Worm (Caenorhabditis elegans) whole organism, L2 larva: Measurements from ENCODE around the gene C14C10.10.

Experiments used
- C34F6.9 ChIP-seq: fragments of 150-350 bp; optimal IDR thresholded peaks from 2 replicates; lab custom pipeline; 2014; ENCODE audit warnings: missing biosample characterization, missing genetic modification characterization
- F13H6.1 ChIP-seq: sonication (generic microtip); optimal IDR thresholded peaks from 2 replicates; lab custom pipeline; 2016; ENCODE audit warnings: missing genetic modification characterization, missing compliant biosample characterization
- R02D3.7 ChIP-seq: fragments of 150-350 bp; optimal IDR thresholded peaks from 2 replicates; lab custom pipeline; 2014; ENCODE audit warnings: missing biosample characterization, missing genetic modification characterization
- Y55F3AM.14 ChIP-seq: fragments of 200-800 bp; sonication (Bioruptor generic); optimal IDR thresholded peaks from 2 replicates; lab custom pipeline; 2018; ENCODE audit warnings: mild to moderate bottlenecking, missing genetic modification characterization, missing compliant biosample characterization
- ZK546.5 ChIP-seq: sonication (generic microtip); optimal IDR thresholded peaks from 2 replicates; lab custom pipeline; 2017; ENCODE audit warnings: missing biosample characterization, missing genetic modification characterization
- alr-1 ChIP-seq: fragments of 150-350 bp; optimal IDR thresholded peaks from 2 replicates; lab custom pipeline; 2014; ENCODE audit warnings: missing biosample characterization, missing genetic modification characterization
- ama-1 ChIP-seq: fragments of 150-350 bp; optimal IDR thresholded peaks from 2 replicates; lab custom pipeline; 2018; ENCODE audit warnings: inconsistent platforms
- blmp-1 ChIP-seq: sonication (generic microtip); optimal IDR thresholded peaks from 2 replicates; lab custom pipeline; 2017; ENCODE audit warnings: missing genetic modification characterization, mild to moderate bottlenecking, missing compliant biosample characterization, antibody characterized with exemption, moderate library complexity; ENCODE audit not compliant: insufficient read depth
- ceh-16 ChIP-seq: fragments of 150-350 bp; optimal IDR thresholded peaks from 2 replicates; lab custom pipeline; 2014; ENCODE audit warnings: missing biosample characterization, missing genetic modification characterization
- ceh-82 ChIP-seq: fragments of 150-350 bp; optimal IDR thresholded peaks from 2 replicates; lab custom pipeline; 2014; ENCODE audit warnings: missing biosample characterization, missing genetic modification characterization
- crh-2 ChIP-seq: sonication (generic microtip); optimal IDR thresholded peaks from 2 replicates; lab custom pipeline; 2017; ENCODE audit warnings: missing biosample characterization, missing genetic modification characterization
- dmd-4 ChIP-seq: sonication (generic microtip); optimal IDR thresholded peaks from 2 replicates; lab custom pipeline; 2017; ENCODE audit warnings: missing biosample characterization, missing genetic modification characterization
- egl-27 ChIP-seq: sonication (generic microtip); optimal IDR thresholded peaks from 3 replicates; lab custom pipeline; 2017; ENCODE audit warnings: missing biosample characterization, missing genetic modification reagents, missing genetic modification characterization
- fos-1 ChIP-seq: fragments of 150-350 bp; optimal IDR thresholded peaks from 2 replicates; lab custom pipeline; 2014; ENCODE audit warnings: missing biosample characterization, missing genetic modification characterization
- gmeb-1 ChIP-seq: fragments of 150-350 bp; optimal IDR thresholded peaks from 2 replicates; lab custom pipeline; 2014; ENCODE audit warnings: missing biosample characterization, missing genetic modification characterization
- lin-11 ChIP-seq: fragments of 150-350 bp; sonication (generic microtip); optimal IDR thresholded peaks from 2 replicates; lab custom pipeline; 2014; ENCODE audit warnings: missing biosample characterization, missing genetic modification characterization, inconsistent platforms, mixed read lengths
- lin-13 ChIP-seq: fragments of 150-350 bp; optimal IDR thresholded peaks from 2 replicates; lab custom pipeline; 2014; ENCODE audit warnings: missing biosample characterization, missing genetic modification reagents, missing genetic modification characterization
- lsy-2 ChIP-seq, 2 experiments: fragments of 150-350 bp in 1 of 2; sonication (generic microtip) in 1 of 2; optimal IDR thresholded peaks; 2 replicates each; lab custom pipeline; 2014 to 2017; ENCODE audit warnings: missing biosample characterization in 2 of 2, missing genetic modification characterization in 2 of 2
- mab-5 ChIP-seq: fragments of 150-350 bp; optimal IDR thresholded peaks from 2 replicates; lab custom pipeline; 2014; ENCODE audit warnings: missing biosample characterization, missing genetic modification characterization
- mbf-1 ChIP-seq: sonication (generic microtip); optimal IDR thresholded peaks from 2 replicates; lab custom pipeline; 2017; ENCODE audit warnings: missing biosample characterization, missing genetic modification characterization
- mdl-1 ChIP-seq, 2 experiments: fragments of 150-350 bp in 1 of 2; sonication (generic microtip) in 1 of 2; optimal IDR thresholded peaks; 2 replicates each; lab custom pipeline; 2017; ENCODE audit warnings: missing biosample characterization in 2 of 2, missing genetic modification characterization in 2 of 2
- nhr-10 ChIP-seq: sonication (generic microtip); optimal IDR thresholded peaks from 2 replicates; lab custom pipeline; 2017; ENCODE audit warnings: missing biosample characterization, missing genetic modification characterization
- nhr-11 ChIP-seq: fragments of 150-350 bp; optimal IDR thresholded peaks from 2 replicates; lab custom pipeline; 2014; ENCODE audit warnings: missing biosample characterization, missing genetic modification characterization
- nhr-12 ChIP-seq: fragments of 150-350 bp; optimal IDR thresholded peaks from 2 replicates; lab custom pipeline; 2014; ENCODE audit warnings: missing biosample characterization, missing genetic modification characterization
- nhr-129 ChIP-seq: fragments of 150-350 bp; optimal IDR thresholded peaks from 2 replicates; lab custom pipeline; 2014; ENCODE audit warnings: missing biosample characterization, missing genetic modification characterization
- nhr-21 ChIP-seq: fragments of 150-350 bp; optimal IDR thresholded peaks from 2 replicates; lab custom pipeline; 2014; ENCODE audit warnings: missing biosample characterization, missing genetic modification characterization
- nhr-23 ChIP-seq: fragments of 150-350 bp; optimal IDR thresholded peaks from 2 replicates; lab custom pipeline; 2014; ENCODE audit warnings: missing biosample characterization, missing genetic modification reagents, missing genetic modification characterization
- nhr-237 ChIP-seq: fragments of 150-350 bp; optimal IDR thresholded peaks from 2 replicates; lab custom pipeline; 2014; ENCODE audit warnings: missing biosample characterization, missing genetic modification characterization
- nhr-25 ChIP-seq: fragments of 150-350 bp; sonication (generic microtip); optimal IDR thresholded peaks from 3 replicates; lab custom pipeline; 2014; ENCODE audit warnings: missing biosample characterization, missing genetic modification characterization
- nhr-6 ChIP-seq: fragments of 150-350 bp; optimal IDR thresholded peaks from 2 replicates; lab custom pipeline; 2014; ENCODE audit warnings: missing biosample characterization, missing genetic modification characterization
- nhr-77 ChIP-seq: fragments of 150-350 bp; optimal IDR thresholded peaks from 2 replicates; lab custom pipeline; 2014; ENCODE audit warnings: missing biosample characterization, missing genetic modification characterization
- peb-1 ChIP-seq: fragments of 150-350 bp; optimal IDR thresholded peaks from 2 replicates; lab custom pipeline; 2014; ENCODE audit warnings: missing biosample characterization, missing genetic modification characterization
- sem-4 ChIP-seq: fragments of 150-350 bp; optimal IDR thresholded peaks from 2 replicates; lab custom pipeline; 2014; ENCODE audit warnings: missing biosample characterization, missing genetic modification reagents, missing genetic modification characterization
- skn-1 ChIP-seq: sonication (generic microtip); optimal IDR thresholded peaks from 2 replicates; lab custom pipeline; 2017; ENCODE audit warnings: missing biosample characterization, missing genetic modification characterization
- sma-3 ChIP-seq: sonication (generic microtip); optimal IDR thresholded peaks from 2 replicates; lab custom pipeline; 2016; ENCODE audit warnings: missing genetic modification reagents, missing genetic modification characterization, missing compliant biosample characterization
- sma-9 ChIP-seq, 2 experiments: fragments of 150-350 bp in 1 of 2; sonication (generic microtip) in 1 of 2; optimal IDR thresholded peaks; 2 replicates each; lab custom pipeline; 2014 to 2016; ENCODE audit warnings: missing genetic modification characterization in 2 of 2, mild to moderate bottlenecking in 1 of 2, missing biosample characterization in 1 of 2, missing compliant biosample characterization in 1 of 2, missing genetic modification reagents in 1 of 2, moderate library complexity in 1 of 2
- snpc-4 ChIP-seq: fragments of 150-350 bp; optimal IDR thresholded peaks from 2 replicates; lab custom pipeline; 2014; ENCODE audit warnings: missing biosample characterization, missing genetic modification characterization
- unc-55 ChIP-seq: fragments of 150-350 bp; sonication (generic microtip); optimal IDR thresholded peaks from 3 replicates; lab custom pipeline; 2014; ENCODE audit warnings: missing biosample characterization, missing genetic modification reagents, missing genetic modification characterization
- unc-62 ChIP-seq: fragments of 150-350 bp; optimal IDR thresholded peaks from 2 replicates; lab custom pipeline; 2014; ENCODE audit warnings: missing biosample characterization, missing genetic modification reagents, missing genetic modification characterization
- zag-1 ChIP-seq: fragments of 150-350 bp; optimal IDR thresholded peaks from 2 replicates; lab custom pipeline; 2014; ENCODE audit warnings: missing biosample characterization, missing genetic modification characterization
- ztf-1 ChIP-seq: fragments of 200-800 bp; sonication (Bioruptor generic); conservative IDR thresholded peaks from 2 replicates; pipeline ENCODE4 v1.3.6; 2022; ENCODE audit warnings: missing genetic modification characterization, missing compliant biosample characterization
- ztf-11 ChIP-seq: sonication (generic microtip); optimal IDR thresholded peaks from 2 replicates; lab custom pipeline; 2017; ENCODE audit warnings: missing biosample characterization, missing genetic modification characterization

The C14C10.10 gene

ce11 chrV:12563187-12563586, 35.7 kb downstream of the C14C10.10 start, which contains the start of gene mrps-5:
mrps-5 (plus strand) TSS chrV:12563487.
- TF ChIP-seq nhr-25 (no peak), F13H6.1 (tag; lab: Kevin White, UChicago) (no peak), nhr-6 (tag; lab: Kevin White, UChicago) (no peak), lin-13 (GFP tag; lab: Kevin White, UChicago) (no peak), ama-1 (lab: Kevin White, UChicago) (no peak), lin-11 (no peak), blmp-1 (tag; lab: Kevin White, UChicago) (no peak), nhr-10 (no peak), sma-9 (GFP tag; optimal IDR thresholded peaks at IDR 0.05; lab: Kevin White, UChicago) (no peak), sma-9 (tag; optimal IDR thresholded peaks at IDR 0.05; lab: Kevin White, UChicago) (no peak), ZK546.5 (no peak), fos-1 (no peak), nhr-21 (tag; lab: Kevin White, UChicago) (no peak), R02D3.7 (tag; lab: Kevin White, UChicago) (no peak), Y55F3AM.14 (no peak), crh-2 (tag; lab: Kevin White, UChicago) (no peak), unc-62 (no peak)
- TF ChIP-seq, all 48 proteins: peak for 0

ce11 chrV:12560328-12560782, 38.6 kb downstream of the C14C10.10 start, which contains the start of gene sel-1:
sel-1 (plus strand) TSS chrV:12560732.
- TF ChIP-seq C34F6.9 (tag; lab: Kevin White, UChicago) (peak; percentile 48), egl-27 (tag; lab: Kevin White, UChicago) (no peak), ztf-11 (tag; lab: Kevin White, UChicago) (no peak), ztf-1 (no peak), unc-62 (no peak), nhr-10 (no peak), ceh-16 (no peak), unc-55 (GFP tag; lab: Kevin White, UChicago) (peak; percentile 31), lsy-2 (tag; optimal IDR thresholded peaks at IDR 0.05; lab: Kevin White, UChicago) (peak; percentile 1 to 19), nhr-237 (no peak)

- TF ChIP-seq snpc-4, result no peak
- TF ChIP-seq ztf-11 (tag; lab: Kevin White, UChicago), result no peak
- TF ChIP-seq nhr-23 (tag; lab: Kevin White, UChicago), result no peak
- TF ChIP-seq ZK546.5, result no peak
- TF ChIP-seq Y55F3AM.14, result no peak
- TF ChIP-seq ama-1 (lab: Kevin White, UChicago), result peak; percentile 10
- TF ChIP-seq lin-13 (GFP tag; lab: Kevin White, UChicago), result no peak
- TF ChIP-seq nhr-21 (tag; lab: Kevin White, UChicago), result peak; percentile 70
- no peak for TF ChIP-seq unc-62
- TF ChIP-seq nhr-25, result no peak
- peak; percentile 32 for TF ChIP-seq sma-3 (GFP tag; lab: Kevin White, UChicago)
- TF ChIP-seq ceh-16, result no peak
- TF ChIP-seq sma-9 (GFP tag; optimal IDR thresholded peaks at IDR 0.05; lab: Kevin White, UChicago), result peak; percentile 41
- TF ChIP-seq sma-9 (tag; optimal IDR thresholded peaks at IDR 0.05; lab: Kevin White, UChicago), result no peak
- TF ChIP-seq peb-1 (tag; lab: Kevin White, UChicago), result no peak
- TF ChIP-seq F13H6.1 (tag; lab: Kevin White, UChicago), result no peak
- no peak for TF ChIP-seq unc-55 (GFP tag; lab: Kevin White, UChicago)
- TF ChIP-seq ceh-82 (tag; lab: Kevin White, UChicago), result no peak
- TF ChIP-seq R02D3.7 (tag; lab: Kevin White, UChicago), result no peak
- TF ChIP-seq mbf-1 (tag; lab: Kevin White, UChicago), result no peak
- no peak for TF ChIP-seq mab-5 (tag; lab: Kevin White, UChicago)
- no peak for TF ChIP-seq nhr-6 (tag; lab: Kevin White, UChicago)
- TF ChIP-seq skn-1 (tag; lab: Kevin White, UChicago), result no peak
- no peak for TF ChIP-seq nhr-10
- TF ChIP-seq alr-1 (tag; lab: Kevin White, UChicago), result no peak
- TF ChIP-seq nhr-11 (tag; lab: Kevin White, UChicago), result no peak
- TF ChIP-seq nhr-129 (tag; lab: Kevin White, UChicago), result no peak
- no peak for TF ChIP-seq zag-1
- TF ChIP-seq dmd-4 (tag; lab: Kevin White, UChicago), result no peak
- no peak for TF ChIP-seq sem-4 (tag; lab: Kevin White, UChicago)
- TF ChIP-seq mdl-1 (tag; optimal IDR thresholded peaks at IDR 0.05; lab: Kevin White, UChicago), result no peak
- no peak for TF ChIP-seq nhr-77 (tag; lab: Kevin White, UChicago)
- peak; percentile 8 for TF ChIP-seq gmeb-1
- no peak for TF ChIP-seq nhr-12 (tag; lab: Kevin White, UChicago)
- no peak for TF ChIP-seq crh-2 (tag; lab: Kevin White, UChicago)
- TF ChIP-seq, all 48 proteins: peak for 5
Measured at ce11 chrV:12556904-12557303, 42.0 kb downstream of the C14C10.10 start.
